Worm (Caenorhabditis elegans) whole organism, young adult: Measurements from ENCODE around the gene sec-61.A.
A peak's percentile ranks its signal among the peaks of the same experiment; 100 is the strongest.

Source experiments
- B0035.1 ChIP-seq: sonication (generic microtip); optimal IDR thresholded peaks from 2 replicates; lab custom pipeline; 2016; ENCODE audit warnings: missing genetic modification characterization, mild to moderate bottlenecking, missing compliant biosample characterization, missing genotype, missing genetic modification reagents
- C06A6.2 ChIP-seq: fragments of 200-800 bp; sonication (Bioruptor generic); conservative IDR thresholded peaks from 2 replicates; pipeline ENCODE4 v1.3.6; 2022; ENCODE audit warnings: missing genetic modification characterization, missing compliant biosample characterization
- F10E7.11 ChIP-seq: sonication (generic microtip); optimal IDR thresholded peaks from 2 replicates; lab custom pipeline; 2017; ENCODE audit warnings: mild to moderate bottlenecking, missing genetic modification characterization, moderate library complexity, missing compliant biosample characterization
- F23B12.7 ChIP-seq: sonication (generic microtip); optimal IDR thresholded peaks from 2 replicates; lab custom pipeline; 2017; ENCODE audit warnings: missing genetic modification characterization, mild to moderate bottlenecking, missing compliant biosample characterization, antibody characterized with exemption, moderate library complexity; ENCODE audit not compliant: insufficient read depth
- F33H1.4 ChIP-seq: fragments of 200-800 bp; sonication (Bioruptor generic); IDR thresholded peaks from 2 replicates; pipeline ENCODE4 v1.3.6; 2022; ENCODE audit warnings: missing genetic modification reagents, missing genetic modification characterization, missing compliant biosample characterization
- F39B2.1 ChIP-seq: fragments of 200-800 bp; sonication (Bioruptor generic); IDR thresholded peaks from 2 replicates; pipeline ENCODE4 v1.3.6; 2022; ENCODE audit warnings: missing genetic modification reagents, missing genetic modification characterization, missing compliant biosample characterization
- K12H6.12 ChIP-seq: fragments of 200-800 bp; sonication (Bioruptor generic); optimal IDR thresholded peaks from 2 replicates; lab custom pipeline; 2018; ENCODE audit warnings: mild to moderate bottlenecking, missing genetic modification characterization, missing compliant biosample characterization
- Y53F4B.3 ChIP-seq: fragments of 200-800 bp; sonication (Bioruptor generic); IDR thresholded peaks from 2 replicates; pipeline ENCODE4 v1.3.6; 2022; ENCODE audit warnings: missing genetic modification reagents, missing genetic modification characterization, missing compliant biosample characterization
- Y53G8AR.9 ChIP-seq: fragments of 200-800 bp; sonication (Bioruptor generic); conservative IDR thresholded peaks from 2 replicates; pipeline ENCODE4 v1.3.6; 2022; ENCODE audit warnings: missing genetic modification reagents, missing genetic modification characterization, missing compliant biosample characterization
- Y79H2A.3 ChIP-seq: fragments of 200-800 bp; sonication (Bioruptor generic); conservative IDR thresholded peaks from 2 replicates; pipeline ENCODE4 v1.3.6; 2022; ENCODE audit warnings: missing genetic modification reagents, missing genetic modification characterization, missing compliant biosample characterization
- Y95B8A.8 ChIP-seq: fragments of 200-800 bp; sonication (Bioruptor generic); IDR thresholded peaks from 2 replicates; pipeline ENCODE4 v1.3.6; 2022; ENCODE audit warnings: missing genetic modification reagents, missing genetic modification characterization, missing compliant biosample characterization
- akir-1 ChIP-seq: fragments of 200-800 bp; sonication (Bioruptor generic); optimal IDR thresholded peaks from 2 replicates; lab custom pipeline; 2018; ENCODE audit warnings: mild to moderate bottlenecking, missing genetic modification characterization, moderate library complexity, missing compliant biosample characterization
- atf-7 ChIP-seq: sonication (generic microtip); optimal IDR thresholded peaks from 2 replicates; lab custom pipeline; 2017; ENCODE audit warnings: mild to moderate bottlenecking, missing genetic modification characterization, missing compliant biosample characterization
- attf-3 ChIP-seq: fragments of 200-800 bp; sonication (Bioruptor generic); conservative IDR thresholded peaks from 2 replicates; pipeline ENCODE4 v1.3.6; 2022; ENCODE audit warnings: missing genetic modification reagents, missing genetic modification characterization, missing compliant biosample characterization
- attf-5 ChIP-seq: fragments of 200-800 bp; sonication (Bioruptor generic); optimal IDR thresholded peaks from 2 replicates; lab custom pipeline; 2018; ENCODE audit warnings: mild to moderate bottlenecking, missing genetic modification characterization, missing compliant biosample characterization
- attf-6 ChIP-seq: fragments of 200-800 bp; sonication (Bioruptor generic); IDR thresholded peaks from 2 replicates; pipeline ENCODE4 v1.3.6; 2022; ENCODE audit warnings: missing genetic modification reagents, missing genetic modification characterization, missing compliant biosample characterization
- bed-2 ChIP-seq: fragments of 200-800 bp; sonication (Bioruptor generic); IDR thresholded peaks from 2 replicates; pipeline ENCODE4 v1.3.6; 2022; ENCODE audit warnings: missing genetic modification reagents, missing genetic modification characterization, missing compliant biosample characterization
- cebp-1 ChIP-seq, 2 experiments: fragments of 200-800 bp in 1 of 2; sonication (Bioruptor generic) in 1 of 2; sonication (generic microtip) in 1 of 2; IDR thresholded peaks in 1 of 2; optimal IDR thresholded peaks in 1 of 2; 2 replicates each; pipeline versions ENCODE4 v1.3.6 to Lab custom; 2017 to 2022; ENCODE audit warnings: missing compliant biosample characterization in 2 of 2, missing genetic modification characterization in 2 of 2, mild to moderate bottlenecking in 1 of 2, missing genetic modification reagents in 1 of 2, moderate library complexity in 1 of 2
- ceh-27 ChIP-seq: fragments of 200-800 bp; sonication (Bioruptor generic); optimal IDR thresholded peaks from 2 replicates; lab custom pipeline; 2018; ENCODE audit warnings: mild to moderate bottlenecking, missing genetic modification characterization, moderate library complexity, missing compliant biosample characterization
- ceh-91 ChIP-seq: fragments of 200-800 bp; sonication (Bioruptor generic); IDR thresholded peaks from 2 replicates; pipeline ENCODE4 v1.3.6; 2022; ENCODE audit warnings: missing genetic modification reagents, missing genetic modification characterization, missing compliant biosample characterization
- dox-1 ChIP-seq: fragments of 200-800 bp; sonication (Bioruptor generic); IDR thresholded peaks from 2 replicates; pipeline ENCODE4 v1.3.6; 2022; ENCODE audit warnings: missing genetic modification reagents, missing genetic modification characterization, missing compliant biosample characterization
- dpl-1 ChIP-seq: fragments of 150-350 bp; optimal IDR thresholded peaks from 2 replicates; lab custom pipeline; 2014; ENCODE audit warnings: missing biosample characterization, missing genetic modification reagents, missing genetic modification characterization
- egl-18 ChIP-seq: fragments of 200-800 bp; sonication (Bioruptor generic); IDR thresholded peaks from 2 replicates; pipeline ENCODE4 v1.3.6; 2022; ENCODE audit warnings: missing genetic modification reagents, missing genetic modification characterization, missing compliant biosample characterization
- ets-4 ChIP-seq: fragments of 200-800 bp; sonication (Bioruptor generic); optimal IDR thresholded peaks from 2 replicates; lab custom pipeline; 2018; ENCODE audit warnings: mild to moderate bottlenecking, missing genetic modification characterization, missing compliant biosample characterization
- let-607 ChIP-seq, 2 experiments: fragments of 200-800 bp in 1 of 2; sonication (Bioruptor generic) in 1 of 2; sonication (generic microtip) in 1 of 2; optimal IDR thresholded peaks; 2 replicates each; lab custom pipeline; 2016 to 2018; ENCODE audit warnings: mild to moderate bottlenecking in 2 of 2, missing compliant biosample characterization in 2 of 2, missing genetic modification characterization in 2 of 2, moderate library complexity in 2 of 2, missing genotype in 1 of 2
- lin-35 ChIP-seq, 3 experiments: fragments of 150-350 bp in 2 of 3; sonication (generic microtip) in 1 of 3; optimal IDR thresholded peaks; 2 replicates each; lab custom pipeline; 2014 to 2018; ENCODE audit warnings: missing biosample characterization in 3 of 3, missing genetic modification characterization in 3 of 3, missing genetic modification reagents in 3 of 3
- lin-40 ChIP-seq: sonication (generic microtip); optimal IDR thresholded peaks from 2 replicates; lab custom pipeline; 2016; ENCODE audit warnings: missing genetic modification characterization, mild to moderate bottlenecking, missing compliant biosample characterization, missing genotype, missing genetic modification reagents
- lin-54 ChIP-seq: fragments of 200-800 bp; sonication (Bioruptor generic); optimal IDR thresholded peaks from 2 replicates; lab custom pipeline; 2018; ENCODE audit warnings: mild to moderate bottlenecking, missing genetic modification characterization, missing compliant biosample characterization
- lsl-1 ChIP-seq: fragments of 200-800 bp; sonication (Bioruptor generic); optimal IDR thresholded peaks from 2 replicates; lab custom pipeline; 2018; ENCODE audit warnings: mild to moderate bottlenecking, missing genetic modification characterization, moderate library complexity, missing compliant biosample characterization
- mcd-1 ChIP-seq: fragments of 200-800 bp; sonication (Bioruptor generic); IDR thresholded peaks from 2 replicates; pipeline ENCODE4 v1.3.6; 2022; ENCODE audit warnings: missing genetic modification reagents, missing genetic modification characterization, missing compliant biosample characterization
- nfyb-1 ChIP-seq: fragments of 200-800 bp; sonication (Bioruptor generic); IDR thresholded peaks from 2 replicates; pipeline ENCODE4 v1.3.6; 2022; ENCODE audit warnings: missing genetic modification reagents, missing genetic modification characterization, missing compliant biosample characterization
- nhr-179 ChIP-seq: sonication (generic microtip); optimal IDR thresholded peaks from 2 replicates; lab custom pipeline; 2016; ENCODE audit warnings: mild to moderate bottlenecking, missing genetic modification characterization, missing compliant biosample characterization
- nhr-80 ChIP-seq: sonication (generic microtip); optimal IDR thresholded peaks from 2 replicates; lab custom pipeline; 2016; ENCODE audit warnings: missing genetic modification characterization, missing compliant biosample characterization
- nhr-90 ChIP-seq: sonication (generic microtip); optimal IDR thresholded peaks from 2 replicates; lab custom pipeline; 2016; ENCODE audit warnings: missing genotype, mild to moderate bottlenecking, missing genetic modification characterization, missing compliant biosample characterization
- rcor-1 ChIP-seq: fragments of 200-800 bp; sonication (Bioruptor generic); IDR thresholded peaks from 2 replicates; pipeline ENCODE4 v1.3.6; 2022; ENCODE audit warnings: missing genetic modification reagents, missing genetic modification characterization, missing compliant biosample characterization
- repo-1 ChIP-seq: sonication (generic microtip); optimal IDR thresholded peaks from 2 replicates; lab custom pipeline; 2017; ENCODE audit warnings: mild to moderate bottlenecking, missing genetic modification characterization, missing compliant biosample characterization
- sea-2 ChIP-seq: fragments of 200-800 bp; sonication (Bioruptor generic); IDR thresholded peaks from 2 replicates; pipeline ENCODE4 v1.3.6; 2022; ENCODE audit warnings: missing genetic modification characterization, missing compliant biosample characterization
- snpc-1.3 ChIP-seq: sonication (generic microtip); optimal IDR thresholded peaks from 2 replicates; lab custom pipeline; 2017; ENCODE audit warnings: missing genetic modification characterization, mild to moderate bottlenecking, missing compliant biosample characterization, antibody characterized with exemption, moderate library complexity, missing genotype, missing genetic modification reagents; ENCODE audit not compliant: insufficient read depth
- snpc-3.4 ChIP-seq: sonication (generic microtip); optimal IDR thresholded peaks from 2 replicates; lab custom pipeline; 2017; ENCODE audit warnings: missing genetic modification characterization, mild to moderate bottlenecking, missing compliant biosample characterization, antibody characterized with exemption, moderate library complexity, missing genotype, missing genetic modification reagents
- snpc-4 ChIP-seq, 5 experiments: fragments of 150-350 bp in 1 of 5; sonication (generic microtip) in 4 of 5; optimal IDR thresholded peaks; 2 replicates each; lab custom pipeline; 2014 to 2018; ENCODE audit warnings: missing genetic modification characterization in 5 of 5, missing biosample characterization in 3 of 5, antibody characterized with exemption in 2 of 5, mild to moderate bottlenecking in 2 of 5, missing compliant biosample characterization in 2 of 5, missing genotype in 2 of 5, moderate library complexity in 2 of 5, missing genetic modification reagents in 1 of 5
- sptf-2 ChIP-seq: fragments of 200-800 bp; sonication (Bioruptor generic); optimal IDR thresholded peaks from 2 replicates; lab custom pipeline; 2018; ENCODE audit warnings: mild to moderate bottlenecking, missing genetic modification characterization, missing compliant biosample characterization
- tbp1 ChIP-seq: fragments of 200-800 bp; sonication (Bioruptor generic); optimal IDR thresholded peaks from 2 replicates; lab custom pipeline; 2018; ENCODE audit warnings: mild to moderate bottlenecking, missing genetic modification characterization, missing compliant biosample characterization
- tlf-1 ChIP-seq: fragments of 200-800 bp; sonication (Bioruptor generic); optimal IDR thresholded peaks from 2 replicates; lab custom pipeline; 2018; ENCODE audit warnings: mild to moderate bottlenecking, missing genetic modification characterization, missing compliant biosample characterization
- zfh-2 ChIP-seq: fragments of 200-800 bp; sonication (Bioruptor generic); conservative IDR thresholded peaks from 2 replicates; pipeline ENCODE4 v1.3.6; 2022; ENCODE audit warnings: missing genetic modification reagents, missing genetic modification characterization, missing compliant biosample characterization
- ztf-18 ChIP-seq: sonication (generic microtip); optimal IDR thresholded peaks from 2 replicates; lab custom pipeline; 2016; ENCODE audit warnings: missing genotype, mild to moderate bottlenecking, missing genetic modification characterization, missing compliant biosample characterization
- ztf-28 ChIP-seq: fragments of 200-800 bp; sonication (Bioruptor generic); IDR thresholded peaks from 2 replicates; pipeline ENCODE4 v1.3.6; 2022; ENCODE audit warnings: missing genetic modification reagents, missing genetic modification characterization, missing compliant biosample characterization

sec-61.A gene

DNA sequence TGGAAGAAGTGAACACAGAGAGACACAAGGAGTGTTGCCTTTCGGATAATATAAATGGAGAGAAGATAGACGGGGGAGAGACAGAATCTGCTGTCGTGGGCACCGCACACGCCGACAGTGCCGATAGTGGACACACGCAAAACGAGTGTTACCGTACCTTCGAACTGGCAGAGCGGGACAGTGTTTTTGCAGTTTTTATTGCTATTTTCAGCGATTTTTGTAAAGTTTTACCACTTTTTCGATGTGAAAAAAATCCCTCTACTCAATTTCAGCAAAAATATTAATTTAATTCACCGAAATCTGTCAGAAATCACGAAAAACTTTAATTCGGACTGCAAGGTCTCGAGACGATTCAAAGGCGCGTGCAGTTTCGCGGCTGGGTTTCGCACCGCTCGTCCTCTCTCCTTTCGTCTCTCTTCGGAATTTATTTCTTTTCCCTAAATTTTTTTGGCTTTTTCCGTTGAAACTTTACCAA is at the start of gene sec-61.A:
TSS of gene sec-61.A (minus strand) at position 387 of the 475 bp plus-strand sequence.
- TF ChIP-seq lin-35 (GFP tag; optimal IDR thresholded peaks at IDR 0.05; lab: Kevin White, UChicago), result peak in 1 of 3 experiments; percentile 24
- TF ChIP-seq ets-4 (GFP tag; lab: Kevin White, UChicago), result peak; percentile 54
- peak; percentile 45 for TF ChIP-seq atf-7
- TF ChIP-seq lsl-1 (GFP tag; lab: Kevin White, UChicago), result peak; percentile 94
- TF ChIP-seq ceh-27, result peak; percentile 52
- TF ChIP-seq snpc-1.3, result peak; percentile 84
- TF ChIP-seq F10E7.11, result no peak
- peak; percentile 89 for TF ChIP-seq attf-6
- peak; percentile 74 for TF ChIP-seq K12H6.12 (tag; lab: Kevin White, UChicago)
- no peak for TF ChIP-seq ztf-28 (GFP tag; lab: Robert Waterston, UW)
- TF ChIP-seq ztf-18 (tag; lab: Kevin White, UChicago), result peak; percentile 83
- TF ChIP-seq sptf-2 (GFP tag; lab: Kevin White, UChicago), result no peak
- TF ChIP-seq let-607 (tag; optimal IDR thresholded peaks at IDR 0.05; lab: Kevin White, UChicago), result peak; percentile 100
- TF ChIP-seq egl-18 (GFP tag; lab: Robert Waterston, UW), result no peak
- no peak for TF ChIP-seq C06A6.2 (GFP tag; lab: Robert Waterston, UW)
- TF ChIP-seq Y79H2A.3 (GFP tag; lab: Robert Waterston, UW), result no peak
- TF ChIP-seq Y95B8A.8 (GFP tag; lab: Robert Waterston, UW), result no peak
- peak; percentile 60 for TF ChIP-seq ceh-91
- peak; percentile 70 for TF ChIP-seq lin-54 (GFP tag; lab: Kevin White, UChicago)
- no peak for TF ChIP-seq B0035.1 (tag; lab: Kevin White, UChicago)
- TF ChIP-seq snpc-3.4, result peak; percentile 27
- peak; percentile 13; the same call in 1 of the 2 replicates for TF ChIP-seq rcor-1 (GFP tag; lab: Robert Waterston, UW)
- peak; percentile 55 for TF ChIP-seq nhr-90 (tag; lab: Kevin White, UChicago)
- TF ChIP-seq dpl-1 (GFP tag; lab: Kevin White, UChicago), result peak; percentile 24
- peak; percentile 83 for TF ChIP-seq nfyb-1
- TF ChIP-seq attf-3 (GFP tag; lab: Robert Waterston, UW), result 0 out of 2 replicates have a peak, but pooled peaks have one; percentile 10
- no peak for TF ChIP-seq sea-2 (GFP tag; lab: Robert Waterston, UW)
- TF ChIP-seq repo-1, result peak; percentile 43
- peak; percentile 70 for TF ChIP-seq tbp1 (GFP tag; lab: Kevin White, UChicago)
- TF ChIP-seq zfh-2 (GFP tag; lab: Robert Waterston, UW), result peak; percentile 3; the same call in 1 of the 2 replicates
- no peak for TF ChIP-seq F39B2.1 (GFP tag; lab: Robert Waterston, UW)
- TF ChIP-seq snpc-4 (GFP tag; optimal IDR thresholded peaks at IDR 0.05; lab: Kevin White, UChicago), result peak; percentile 89
- TF ChIP-seq snpc-4 (tag; optimal IDR thresholded peaks at IDR 0.05; lab: Kevin White, UChicago), result peak; percentile 65 to 95 (median 86)
- TF ChIP-seq cebp-1 (GFP tag; IDR thresholded peaks at IDR 0.05; lab: Robert Waterston, UW), result no peak
- TF ChIP-seq cebp-1 (tag; optimal IDR thresholded peaks at IDR 0.05; lab: Kevin White, UChicago), result peak; percentile 66
- no peak for TF ChIP-seq bed-2 (GFP tag; lab: Robert Waterston, UW)
- TF ChIP-seq nhr-179 (tag; lab: Kevin White, UChicago), result no peak
- TF ChIP-seq F33H1.4, result peak; percentile 95
- no peak for TF ChIP-seq Y53G8AR.9
- peak; percentile 86 for TF ChIP-seq lin-40
- peak; percentile 89 for TF ChIP-seq nhr-80 (tag; lab: Kevin White, UChicago)
- TF ChIP-seq dox-1 (GFP tag; lab: Robert Waterston, UW), result peak; percentile 92
- peak; percentile 72 for TF ChIP-seq mcd-1 (GFP tag; lab: Robert Waterston, UW)
- no peak for TF ChIP-seq Y53F4B.3
- no peak for TF ChIP-seq akir-1 (GFP tag; lab: Kevin White, UChicago)
- TF ChIP-seq F23B12.7, result peak; percentile 75
- peak; percentile 77 for TF ChIP-seq tlf-1 (GFP tag; lab: Kevin White, UChicago)
- peak; percentile 74 for TF ChIP-seq attf-5 (GFP tag; lab: Kevin White, UChicago)
